Worm (Caenorhabditis elegans) whole organism, L2 larva: ENCODE results near the gene mdt-9.

Experiments used
- ama-1 ChIP-seq: fragments of 150-350 bp; optimal IDR thresholded peaks from 2 replicates; lab custom pipeline; 2018; ENCODE audit warnings: inconsistent platforms
- fos-1 ChIP-seq: fragments of 150-350 bp; optimal IDR thresholded peaks from 2 replicates; lab custom pipeline; 2014; ENCODE audit warnings: missing biosample characterization, missing genetic modification characterization
- lsy-2 ChIP-seq, 2 experiments: fragments of 150-350 bp in 1 of 2; sonication (generic microtip) in 1 of 2; optimal IDR thresholded peaks; 2 replicates each; lab custom pipeline; 2014 to 2017; ENCODE audit warnings: missing biosample characterization in 2 of 2, missing genetic modification characterization in 2 of 2
- nhr-237 ChIP-seq: fragments of 150-350 bp; optimal IDR thresholded peaks from 2 replicates; lab custom pipeline; 2014; ENCODE audit warnings: missing biosample characterization, missing genetic modification characterization
- unc-62 ChIP-seq: fragments of 150-350 bp; optimal IDR thresholded peaks from 2 replicates; lab custom pipeline; 2014; ENCODE audit warnings: missing biosample characterization, missing genetic modification reagents, missing genetic modification characterization
- ztf-11 ChIP-seq: sonication (generic microtip); optimal IDR thresholded peaks from 2 replicates; lab custom pipeline; 2017; ENCODE audit warnings: missing biosample characterization, missing genetic modification characterization

DNA sequence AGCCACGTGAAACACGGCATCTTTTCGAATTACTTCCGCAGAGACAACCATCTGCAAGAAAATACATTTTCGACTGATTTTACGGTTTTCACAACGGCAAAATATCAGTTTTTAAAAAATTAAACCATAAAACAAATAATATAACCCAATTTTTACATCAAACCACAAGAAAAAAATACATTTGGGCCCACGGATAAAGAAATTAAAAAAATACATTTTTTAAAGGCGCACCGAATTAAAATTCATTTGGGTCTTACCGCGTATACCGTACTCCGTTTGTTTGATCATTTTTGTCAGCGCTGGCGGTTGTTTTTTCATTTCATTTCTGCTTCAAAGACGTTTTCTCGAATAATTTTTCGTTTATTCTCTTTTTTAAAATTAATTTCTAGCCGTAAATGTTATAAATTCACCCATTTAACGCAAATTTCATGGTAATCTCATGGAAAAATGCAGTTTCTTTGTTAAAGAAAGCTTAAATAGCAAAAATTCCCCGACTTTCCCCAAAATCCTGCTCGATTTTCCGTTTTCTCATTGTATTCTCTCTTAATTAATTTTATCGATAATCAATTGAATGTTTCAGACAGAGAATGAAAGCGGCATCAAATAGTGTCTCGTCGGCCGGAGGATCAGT, 32.9 kb upstream of the mdt-9 start, which contains the start of the genes rec-8 and mex-5:
- TF ChIP-seq nhr-237 (no peak), lsy-2 (tag; optimal IDR thresholded peaks at IDR 0.05; lab: Kevin White, UChicago) (no peak), ztf-11 (tag; lab: Kevin White, UChicago) (no peak), ama-1 (lab: Kevin White, UChicago) (no peak), fos-1 (tag; lab: Kevin White, UChicago) (no peak), unc-62 (GFP tag; lab: Kevin White, UChicago) (no peak)
